Worm (Caenorhabditis elegans): Measurements from ENCODE around the gene D1054.3.

Gene D1054.3

DNA sequence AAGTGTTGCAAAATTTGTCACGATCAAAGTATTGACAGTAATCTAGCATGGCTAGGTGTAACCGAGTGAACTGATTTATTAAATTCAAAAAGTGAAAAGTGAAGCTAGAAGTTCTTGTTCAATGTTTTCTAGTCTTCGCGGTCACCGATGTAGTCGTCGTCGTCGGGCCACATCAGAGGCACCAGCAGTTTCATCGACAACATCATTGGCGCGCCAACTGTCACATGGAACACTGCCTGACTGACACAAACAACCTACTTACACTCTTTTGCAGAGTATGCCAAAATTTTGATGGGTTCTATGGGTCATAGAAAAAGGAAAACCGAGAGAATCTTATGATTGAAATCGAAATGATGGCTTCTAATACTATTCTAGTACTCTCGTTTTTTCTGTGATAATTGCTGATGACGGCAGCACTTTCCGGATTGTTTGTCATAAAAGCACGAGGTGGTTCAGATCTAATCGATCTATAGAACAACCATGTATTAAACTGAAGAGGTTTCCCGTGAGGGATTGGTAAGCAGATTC, 45.8 kb upstream of the D1054.3 start (continued):
- TF ChIP-seq unc-130 (tag; optimal IDR thresholded peaks at IDR 0.05) = peak; percentile 21
- no peak for TF ChIP-seq egl-13 (tag; optimal IDR thresholded peaks at IDR 0.05)
- TF ChIP-seq dsc-1 (tag; optimal IDR thresholded peaks at IDR 0.05) = no peak

DNA sequence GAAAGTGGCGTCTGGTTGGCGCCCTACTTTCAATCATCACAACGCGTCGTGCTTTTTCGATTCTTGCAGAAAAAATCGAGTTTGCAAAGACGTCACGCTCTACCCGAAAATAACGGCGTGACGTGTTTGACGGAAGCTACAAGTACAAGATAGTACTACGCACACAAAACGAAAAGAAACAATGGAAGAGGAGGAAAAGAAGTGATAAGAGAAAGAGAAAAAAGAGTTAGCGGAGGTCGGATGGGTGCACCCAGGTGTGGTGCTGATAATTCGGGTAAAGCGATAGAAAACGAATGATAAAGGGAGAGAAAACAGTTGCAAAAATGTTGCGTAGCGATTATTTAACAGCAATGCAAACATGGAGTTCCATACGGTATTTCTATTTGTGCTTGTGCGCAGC, 44.6 kb upstream of the D1054.3 start:
- TF ChIP-seq nhr-71 (tag; optimal IDR thresholded peaks at IDR 0.05) (peak; percentile 64), lin-35 (GFP tag; optimal IDR thresholded peaks at IDR 0.05) (peak in 1 of 2 experiments; percentile 39), snu-23 (GFP tag; optimal IDR thresholded peaks at IDR 0.05) (peak; percentile 11), ets-5 (GFP tag; IDR thresholded peaks at IDR 0.05) (no peak), nhr-12 (tag; optimal IDR thresholded peaks at IDR 0.05) (no peak), dpl-1 (GFP tag; optimal IDR thresholded peaks at IDR 0.05) (peak in 1 of 3 experiments; percentile 1), pqm-1 (tag; optimal IDR thresholded peaks at IDR 0.05) (no peak), nhr-20 (tag; optimal IDR thresholded peaks at IDR 0.05) (peak; percentile 78), grh-1 (GFP tag; IDR thresholded peaks at IDR 0.05) (no peak), nhr-90 (tag; optimal IDR thresholded peaks at IDR 0.05; ENCODE audit: poor library complexity) (peak; percentile 19), jun-1 (tag; optimal IDR thresholded peaks at IDR 0.05) (peak; percentile 53), lir-3 (tag; optimal IDR thresholded peaks at IDR 0.05; ENCODE audit: poor library complexity) (no peak), nhr-85 (tag) (peak; percentile 73), lin-13 (GFP tag; optimal IDR thresholded peaks at IDR 0.05) (no peak), rnt-1 (tag; optimal IDR thresholded peaks at IDR 0.05) (peak; percentile 10), egl-27 (tag; optimal IDR thresholded peaks at IDR 0.05) (no peak), snpc-4 (tag; optimal IDR thresholded peaks at IDR 0.05) (no peak), alr-1 (tag; optimal IDR thresholded peaks at IDR 0.05; ENCODE audit: borderline replicate concordance) (no peak), lin-14 (GFP tag; optimal IDR thresholded peaks at IDR 0.05) (peak; percentile 63), unc-130 (tag; optimal IDR thresholded peaks at IDR 0.05) (no peak), aly-2 (tag; optimal IDR thresholded peaks at IDR 0.05) (no peak), pag-3 (tag; optimal IDR thresholded peaks at IDR 0.05; ENCODE audit: borderline replicate concordance, insufficient read depth) (no peak), nhr-76 (tag; optimal IDR thresholded peaks at IDR 0.05) (no peak), nhr-237 (tag; optimal IDR thresholded peaks at IDR 0.05) (no peak), hlh-17 (GFP tag; optimal IDR thresholded peaks at IDR 0.05; ENCODE audit: borderline replicate concordance) (no peak), mdl-1 (tag; optimal IDR thresholded peaks at IDR 0.05) (peak in 1 of 2 experiments; percentile 70), efl-1 (optimal IDR thresholded peaks at IDR 0.05) (no peak), efl-1 (GFP tag; optimal IDR thresholded peaks at IDR 0.05 in 1 of 2) (peak in 1 of 2 experiments; percentile 91), lsy-2 (tag; optimal IDR thresholded peaks at IDR 0.05) (peak in 1 of 2 experiments; percentile 7), tbx-2 (tag; optimal IDR thresholded peaks at IDR 0.05) (peak; percentile 70), ceh-88 (GFP tag; IDR thresholded peaks at IDR 0.05) (no peak), xbp-1 (tag; optimal IDR thresholded peaks at IDR 0.05) (no peak), sup-37 (GFP tag; optimal IDR thresholded peaks at IDR 0.05) (no peak), nhr-47 (tag; optimal IDR thresholded peaks at IDR 0.05) (no peak), nhr-28 (tag; optimal IDR thresholded peaks at IDR 0.05) (no peak), irx-1 (tag; optimal IDR thresholded peaks at IDR 0.05) (no peak), elt-3 (tag; optimal IDR thresholded peaks at IDR 0.05) (peak in 1 of 6 experiments; percentile 23), nhr-19 (GFP tag; conservative IDR thresholded peaks at IDR 0.05) (0 out of 2 replicates have a peak, but pooled peaks have one; percentile 6), nhr-77 (tag; optimal IDR thresholded peaks at IDR 0.05) (peak; percentile 46), elt-2 (tag; optimal IDR thresholded peaks at IDR 0.05) (peak; percentile 96), blmp-1 (tag; optimal IDR thresholded peaks at IDR 0.05) (peak; percentile 64), dsc-1 (tag; optimal IDR thresholded peaks at IDR 0.05) (no peak)
